Worm (Caenorhabditis elegans): ENCODE measurements around the gene B0563.10.

DNA sequence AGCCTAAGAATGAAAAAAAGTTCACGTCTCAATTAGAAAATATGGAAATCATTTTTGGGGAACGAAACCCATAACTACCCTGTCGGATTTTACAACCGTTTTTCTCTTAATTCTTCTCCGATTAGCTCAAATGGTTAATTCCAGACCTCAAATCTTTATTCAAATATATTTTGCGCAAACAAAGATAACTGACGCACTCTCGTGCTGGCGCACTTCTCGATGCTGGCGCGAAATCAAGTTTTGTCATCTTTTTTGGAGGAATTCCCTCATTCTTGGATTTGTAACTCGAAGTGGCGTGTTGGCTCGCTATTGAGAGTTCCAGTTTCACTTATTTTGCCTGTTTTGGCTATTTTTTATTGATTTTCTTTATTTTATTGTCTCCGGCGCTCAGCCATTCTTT is 49.5 kb downstream of the B0563.10 start:
- TF ChIP-seq ets-7 (tag; optimal IDR thresholded peaks at IDR 0.05) (no peak), scrt-1 (GFP tag; IDR thresholded peaks at IDR 0.05) (no peak), pes-1 (GFP tag; IDR thresholded peaks at IDR 0.05) (no peak), flt-1 (GFP tag; IDR thresholded peaks at IDR 0.05) (no peak)
